Worm (Caenorhabditis elegans) whole organism, early embryonic: ENCODE data around the gene C01G10.7.
"Not testable (repeated sequence)": the region's sequence is repeated elsewhere in the genome, so short reads cannot be mapped to it uniquely, and the experiment has no call there.

Source experiments
- B0310.2 ChIP-seq: sonication (generic microtip); optimal IDR thresholded peaks from 2 replicates; lab custom pipeline; 2016; ENCODE audit warnings: mild to moderate bottlenecking, missing genetic modification characterization, missing compliant biosample characterization
- F13C5.2 ChIP-seq: sonication (generic microtip); optimal IDR thresholded peaks from 2 replicates; lab custom pipeline; 2017; ENCODE audit warnings: mild to moderate bottlenecking, missing genetic modification characterization, inconsistent platforms, missing compliant biosample characterization
- aly-1 ChIP-seq: sonication (generic microtip); optimal IDR thresholded peaks from 2 replicates; lab custom pipeline; 2016; ENCODE audit warnings: missing genetic modification characterization, missing compliant biosample characterization
- ama-1 ChIP-seq: fragments of 150-350 bp; optimal IDR thresholded peaks from 2 replicates; lab custom pipeline; 2014
- ceh-13 ChIP-seq: fragments of 200-800 bp; sonication (Bioruptor generic); optimal IDR thresholded peaks from 2 replicates; lab custom pipeline; 2018; ENCODE audit warnings: mild to moderate bottlenecking, missing genetic modification characterization, missing compliant biosample characterization
- ceh-36 ChIP-seq: sonication (generic microtip); optimal IDR thresholded peaks from 2 replicates; lab custom pipeline; 2016; ENCODE audit warnings: missing genetic modification characterization, inconsistent platforms, missing compliant biosample characterization
- ets-7 ChIP-seq: sonication (generic microtip); optimal IDR thresholded peaks from 2 replicates; lab custom pipeline; 2016; ENCODE audit warnings: missing genotype, missing genetic modification characterization, missing compliant biosample characterization
- flt-1 ChIP-seq: fragments of 200-800 bp; sonication (Bioruptor generic); IDR thresholded peaks from 2 replicates; pipeline ENCODE4 v1.3.6; 2022; ENCODE audit warnings: missing genetic modification characterization, missing compliant biosample characterization
- hmbx-1 ChIP-seq: sonication (generic microtip); optimal IDR thresholded peaks from 2 replicates; lab custom pipeline; 2016; ENCODE audit warnings: mild to moderate bottlenecking, missing genetic modification characterization, missing compliant biosample characterization
- hmg-4 ChIP-seq: fragments of 200-800 bp; sonication (Bioruptor generic); optimal IDR thresholded peaks from 2 replicates; lab custom pipeline; 2018; ENCODE audit warnings: mild to moderate bottlenecking, missing genetic modification characterization, missing compliant biosample characterization
- hnd-1 ChIP-seq: sonication (generic microtip); optimal IDR thresholded peaks from 2 replicates; lab custom pipeline; 2016; ENCODE audit warnings: missing genetic modification characterization, missing compliant biosample characterization
- pes-1 ChIP-seq: fragments of 200-800 bp; sonication (Bioruptor generic); IDR thresholded peaks from 2 replicates; pipeline ENCODE4 v1.3.6; 2022; ENCODE audit warnings: missing genetic modification reagents, missing genetic modification characterization, missing compliant biosample characterization
- scrt-1 ChIP-seq: fragments of 200-800 bp; sonication (Bioruptor generic); IDR thresholded peaks from 2 replicates; pipeline ENCODE4 v1.3.6; 2022; ENCODE audit warnings: missing genetic modification characterization, missing compliant biosample characterization
- sea-1 ChIP-seq: fragments of 200-800 bp; sonication (Bioruptor generic); conservative IDR thresholded peaks from 2 replicates; pipeline ENCODE4 v1.3.6; 2022; ENCODE audit warnings: missing genetic modification characterization, missing compliant biosample characterization
- tbx-11 ChIP-seq: fragments of 200-800 bp; sonication (Bioruptor generic); IDR thresholded peaks from 2 replicates; pipeline ENCODE4 v1.3.6; 2022; ENCODE audit warnings: missing genetic modification characterization, missing compliant biosample characterization
- tbx-37 ChIP-seq: fragments of 200-800 bp; sonication (Bioruptor generic); conservative IDR thresholded peaks from 2 replicates; pipeline ENCODE4 v1.3.6; 2022; ENCODE audit warnings: missing genetic modification reagents, missing genetic modification characterization, missing compliant biosample characterization
- tra-4 ChIP-seq: sonication (generic microtip); optimal IDR thresholded peaks from 2 replicates; lab custom pipeline; 2017; ENCODE audit warnings: missing genetic modification characterization, missing compliant biosample characterization

The C01G10.7 gene

ce11 chrV:15090457-15090856 lies 4.9 kb downstream of the C01G10.7 start, which contains the start of gene C01G10.17:
Gene C01G10.17, plus strand, starts transcription at chrV:15090757.
- TF ChIP-seq ama-1 (lab: Kevin White, UChicago) (no peak), tbx-11 (GFP tag; lab: Robert Waterston, UW) (no peak)

ce11 chrV:15092666-15093065 lies 7.1 kb downstream of the C01G10.7 start, which contains the start of gene txt-12:
Gene txt-12, plus strand, starts transcription at chrV:15092966.
- TF ChIP-seq F13C5.2 (tag; lab: Kevin White, UChicago) (no peak), hmbx-1 (no peak), ama-1 (lab: Kevin White, UChicago) (no peak), ets-7 (tag; lab: Kevin White, UChicago) (no peak), sea-1 (GFP tag; lab: Robert Waterston, UW) (no peak), hnd-1 (no peak), ceh-36 (tag; lab: Kevin White, UChicago) (no peak), scrt-1 (GFP tag; lab: Robert Waterston, UW) (no peak), aly-1 (tag; lab: Kevin White, UChicago) (no peak), flt-1 (GFP tag; lab: Robert Waterston, UW) (no peak), tbx-37 (GFP tag; lab: Robert Waterston, UW) (no peak), ceh-13 (GFP tag; lab: Kevin White, UChicago) (no peak), tra-4 (tag; lab: Kevin White, UChicago) (no peak), pes-1 (GFP tag; lab: Robert Waterston, UW) (no peak), hmg-4 (no peak), B0310.2 (no peak), tbx-11 (GFP tag; lab: Robert Waterston, UW) (no peak)

ce11 chrV:15094749-15095148 lies 9.2 kb downstream of the C01G10.7 start, which contains the start of gene srx-78:
Gene srx-78, plus strand, starts transcription at chrV:15095049.
- no peak for TF ChIP-seq tra-4 (tag; lab: Kevin White, UChicago)
- TF ChIP-seq ceh-13 (GFP tag; lab: Kevin White, UChicago) = no peak
- no peak for TF ChIP-seq pes-1 (GFP tag; lab: Robert Waterston, UW)
- no peak for TF ChIP-seq ceh-36 (tag; lab: Kevin White, UChicago)
- no peak for TF ChIP-seq flt-1 (GFP tag; lab: Robert Waterston, UW)
- TF ChIP-seq tbx-11 (GFP tag; lab: Robert Waterston, UW) = no peak
- no peak for TF ChIP-seq scrt-1 (GFP tag; lab: Robert Waterston, UW)
- TF ChIP-seq tbx-37 (GFP tag; lab: Robert Waterston, UW) = no peak
- no peak for TF ChIP-seq ama-1 (lab: Kevin White, UChicago)
- TF ChIP-seq sea-1 (GFP tag; lab: Robert Waterston, UW) = no peak
- no peak for TF ChIP-seq F13C5.2 (tag; lab: Kevin White, UChicago)
- no peak for TF ChIP-seq aly-1 (tag; lab: Kevin White, UChicago)
- no peak for TF ChIP-seq hmg-4
- TF ChIP-seq B0310.2 = no peak
- TF ChIP-seq ets-7 (tag; lab: Kevin White, UChicago) = no peak
- no peak for TF ChIP-seq hmbx-1
- no peak for TF ChIP-seq hnd-1

- TF ChIP-seq ama-1 (lab: Kevin White, UChicago) (no peak), sea-1 (GFP tag; lab: Robert Waterston, UW) (no peak), tra-4 (tag; lab: Kevin White, UChicago) (no peak), aly-1 (tag; lab: Kevin White, UChicago) (no peak), ets-7 (tag; lab: Kevin White, UChicago) (no peak), tbx-11 (GFP tag; lab: Robert Waterston, UW) (no peak), flt-1 (GFP tag; lab: Robert Waterston, UW) (no peak), hnd-1 (no peak), ceh-36 (tag; lab: Kevin White, UChicago) (no peak), hmbx-1 (no peak), ceh-13 (GFP tag; lab: Kevin White, UChicago) (no peak)
These were observed 13.9 kb downstream of the C01G10.7 start, which contains the start of gene C01G10.1 for ce11 chrV:15099447-15099846. Gene C01G10.1, plus strand, starts transcription at chrV:15099747.

ce11 chrV:15105893-15106598 lies 20.5 kb downstream of the C01G10.7 start, which contains the start of gene C01G10.14:
Gene C01G10.14, minus strand, starts transcription at chrV:15105943.
- not testable (repeated sequence) for TF ChIP-seq sea-1 (GFP tag; lab: Robert Waterston, UW); ama-1 (lab: Kevin White, UChicago); F13C5.2 (tag; lab: Kevin White, UChicago)

ce11 chrV:15109260-15109659 lies 23.7 kb downstream of the C01G10.7 start, which contains the start of gene Y75B12A.2:
Gene Y75B12A.2, plus strand, starts transcription at chrV:15109560.
- TF ChIP-seq ama-1 (lab: Kevin White, UChicago) (no peak), aly-1 (tag; lab: Kevin White, UChicago) (no peak), ceh-36 (tag; lab: Kevin White, UChicago) (no peak), scrt-1 (GFP tag; lab: Robert Waterston, UW) (no peak), pes-1 (GFP tag; lab: Robert Waterston, UW) (no peak), hmbx-1 (no peak), tbx-37 (GFP tag; lab: Robert Waterston, UW) (no peak), tra-4 (tag; lab: Kevin White, UChicago) (no peak), sea-1 (GFP tag; lab: Robert Waterston, UW) (no peak), ceh-13 (GFP tag; lab: Kevin White, UChicago) (no peak), hnd-1 (no peak), tbx-11 (GFP tag; lab: Robert Waterston, UW) (no peak), F13C5.2 (tag; lab: Kevin White, UChicago) (no peak), hmg-4 (no peak), B0310.2 (no peak), ets-7 (tag; lab: Kevin White, UChicago) (no peak), flt-1 (GFP tag; lab: Robert Waterston, UW) (no peak)

- TF ChIP-seq sea-1 (GFP tag; lab: Robert Waterston, UW) = no peak
- TF ChIP-seq aly-1 (tag; lab: Kevin White, UChicago) = no peak
- TF ChIP-seq B0310.2 = no peak
- no peak for TF ChIP-seq hmg-4
- no peak for TF ChIP-seq F13C5.2 (tag; lab: Kevin White, UChicago)
- no peak for TF ChIP-seq hnd-1
- TF ChIP-seq ceh-36 (tag; lab: Kevin White, UChicago) = no peak
- TF ChIP-seq tra-4 (tag; lab: Kevin White, UChicago) = no peak
- TF ChIP-seq scrt-1 (GFP tag; lab: Robert Waterston, UW) = no peak
- TF ChIP-seq hmbx-1 = no peak
- no peak for TF ChIP-seq ama-1 (lab: Kevin White, UChicago)
- no peak for TF ChIP-seq tbx-11 (GFP tag; lab: Robert Waterston, UW)
These were observed 26.1 kb downstream of the C01G10.7 start, which contains the start of gene T01G5.7 for ce11 chrV:15111660-15112059. Gene T01G5.7, plus strand, starts transcription at chrV:15111960.
